Worm (Caenorhabditis elegans) whole organism, young adult: ENCODE measurements around the gene F23D12.7.

Source experiments
- F52B5.7 ChIP-seq: sonication (generic microtip); optimal IDR thresholded peaks from 2 replicates; lab custom pipeline; 2016; ENCODE audit warnings: mild to moderate bottlenecking, missing genetic modification characterization, missing compliant biosample characterization
- bed-1 ChIP-seq: fragments of 200-800 bp; sonication (Bioruptor generic); IDR thresholded peaks from 2 replicates; pipeline ENCODE4 v1.3.6; 2022; ENCODE audit warnings: missing genetic modification reagents, missing genetic modification characterization, missing compliant biosample characterization
- hlh-12 ChIP-seq: sonication (generic microtip); optimal IDR thresholded peaks from 2 replicates; lab custom pipeline; 2016; ENCODE audit warnings: missing genetic modification characterization, missing compliant biosample characterization
- mxl-1 ChIP-seq: sonication (generic microtip); optimal IDR thresholded peaks from 2 replicates; lab custom pipeline; 2016; ENCODE audit warnings: missing genetic modification characterization, missing compliant biosample characterization
- nfya-1 ChIP-seq: sonication (generic microtip); optimal IDR thresholded peaks from 2 replicates; lab custom pipeline; 2017; ENCODE audit warnings: antibody characterized with exemption, missing compliant biosample characterization, missing genetic modification characterization, borderline replicate concordance; ENCODE audit not compliant: insufficient read depth
- nhr-120 ChIP-seq: fragments of 200-800 bp; sonication (Bioruptor generic); IDR thresholded peaks from 2 replicates; pipeline ENCODE4 v1.3.6; 2022; ENCODE audit warnings: missing genetic modification characterization, missing compliant biosample characterization
- nhr-80 ChIP-seq: sonication (generic microtip); optimal IDR thresholded peaks from 2 replicates; lab custom pipeline; 2016; ENCODE audit warnings: missing genetic modification characterization, missing compliant biosample characterization
- ztf-28 ChIP-seq: fragments of 200-800 bp; sonication (Bioruptor generic); IDR thresholded peaks from 2 replicates; pipeline ENCODE4 v1.3.6; 2022; ENCODE audit warnings: missing genetic modification reagents, missing genetic modification characterization, missing compliant biosample characterization

DNA sequence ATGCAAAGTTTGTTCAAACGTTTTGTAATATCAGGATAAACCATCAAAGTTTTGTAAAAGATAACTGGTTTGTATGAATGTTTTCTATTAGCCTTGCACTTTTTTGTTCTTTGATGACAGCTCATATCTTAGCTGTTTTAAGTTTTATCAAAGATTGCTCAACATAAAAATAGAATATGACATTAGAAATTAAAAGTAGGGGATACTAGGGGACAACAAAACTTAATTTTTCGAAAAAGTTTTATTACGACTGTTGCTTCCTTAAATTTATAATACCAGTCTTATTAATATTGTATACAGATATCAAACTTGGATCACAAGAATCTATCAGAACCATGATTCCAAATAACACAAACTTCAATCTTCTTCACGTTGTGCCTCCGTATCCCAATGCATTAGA lies 42.1 kb upstream of the F23D12.7 start, which contains the start of gene ztf-14:
- TF ChIP-seq nhr-80 (tag; lab: Kevin White, UChicago) = no peak
- TF ChIP-seq mxl-1 (tag; lab: Kevin White, UChicago) = no peak
- no peak for TF ChIP-seq hlh-12 (tag; lab: Kevin White, UChicago)
- no peak for TF ChIP-seq bed-1 (GFP tag; lab: Robert Waterston, UW)
- TF ChIP-seq nhr-120 (GFP tag; lab: Robert Waterston, UW) = no peak
- no peak for TF ChIP-seq nfya-1 (tag; lab: Kevin White, UChicago)
- TF ChIP-seq ztf-28 (GFP tag; lab: Robert Waterston, UW) = no peak
- TF ChIP-seq F52B5.7 = no peak
